Fruit fly (Drosophila melanogaster) whole organism: ENCODE measurements around the gene P5cr-2.

Experiments
- CG8478 ChIP-seq: fragments of >200 bp; optimal IDR thresholded peaks from 2 replicates; lab custom pipeline; 2018; ENCODE audit warnings: inconsistent platforms
- Dll ChIP-seq: fragments of >200 bp; optimal IDR thresholded peaks from 2 replicates; lab custom pipeline; 2017
- EcR ChIP-seq, 2 experiments: fragments of >200 bp; optimal IDR thresholded peaks; 2 replicates each; lab custom pipeline; 2017; ENCODE audit warnings: missing biosample characterization in 2 of 2, missing genetic modification characterization in 2 of 2, missing genetic modification reagents in 2 of 2
- pan ChIP-seq: fragments of >200 bp; optimal IDR thresholded peaks from 2 replicates; lab custom pipeline; 2017
- psq ChIP-seq: fragments of >200 bp; optimal IDR thresholded peaks from 2 replicates; lab custom pipeline; 2017
- usp ChIP-seq: fragments of >200 bp; optimal IDR thresholded peaks from 2 replicates; lab custom pipeline; 2017; ENCODE audit warnings: missing biosample characterization, missing genetic modification characterization, mixed read lengths

Gene P5cr-2

dm6 chr3R:17539789-17540496 lies 5.3 kb downstream of the P5cr-2 start, which contains the start of gene SF1:
Gene SF1, plus strand, starts transcription at chr3R:17540421.
- no peak for TF ChIP-seq EcR (GFP tag; optimal IDR thresholded peaks at IDR 0.05; lab: Kevin White, UChicago)
- TF ChIP-seq usp (GFP tag; lab: Kevin White, UChicago) = no peak
- no peak for TF ChIP-seq pan (lab: Kevin White, UChicago)
- no peak for TF ChIP-seq CG8478 (lab: Kevin White, UChicago)
- TF ChIP-seq psq (lab: Kevin White, UChicago) = no peak
- no peak for TF ChIP-seq Dll (lab: Kevin White, UChicago)

dm6 chr3R:17540497-17540822 lies 5.8 kb downstream of the P5cr-2 start:
- TF ChIP-seq pan (lab: Kevin White, UChicago) (no peak), EcR (GFP tag; optimal IDR thresholded peaks at IDR 0.05; lab: Kevin White, UChicago) (no peak), Dll (lab: Kevin White, UChicago) (no peak), CG8478 (lab: Kevin White, UChicago) (no peak), usp (GFP tag; lab: Kevin White, UChicago) (no peak), psq (lab: Kevin White, UChicago) (no peak)

dm6 chr3R:17544594-17544993 lies 10.0 kb downstream of the P5cr-2 start:
- no peak for TF ChIP-seq CG8478 (lab: Kevin White, UChicago)
- TF ChIP-seq Dll (lab: Kevin White, UChicago) = no peak
- no peak for TF ChIP-seq psq (lab: Kevin White, UChicago)
- TF ChIP-seq EcR (GFP tag; optimal IDR thresholded peaks at IDR 0.05; lab: Kevin White, UChicago) = no peak

- no peak for TF ChIP-seq pan (lab: Kevin White, UChicago)
- TF ChIP-seq EcR (GFP tag; optimal IDR thresholded peaks at IDR 0.05; lab: Kevin White, UChicago) = no peak
- no peak for TF ChIP-seq Dll (lab: Kevin White, UChicago)
- TF ChIP-seq CG8478 (lab: Kevin White, UChicago) = no peak
- TF ChIP-seq usp (GFP tag; lab: Kevin White, UChicago) = no peak
- no peak for TF ChIP-seq psq (lab: Kevin White, UChicago)
Measured at dm6 chr3R:17546115-17546705, 11.6 kb downstream of the P5cr-2 start, which contains the start of gene Prx3. Gene Prx3, minus strand, starts transcription at chr3R:17546531.

dm6 chr3R:17549985-17550384 lies 15.4 kb downstream of the P5cr-2 start:
- no peak for TF ChIP-seq Dll (lab: Kevin White, UChicago)

- TF ChIP-seq psq (lab: Kevin White, UChicago) (no peak), CG8478 (lab: Kevin White, UChicago) (no peak), usp (GFP tag; lab: Kevin White, UChicago) (no peak), EcR (GFP tag; optimal IDR thresholded peaks at IDR 0.05; lab: Kevin White, UChicago) (no peak), pan (lab: Kevin White, UChicago) (no peak), Dll (lab: Kevin White, UChicago) (no peak)
Measured at dm6 chr3R:17550827-17551468, 16.3 kb downstream of the P5cr-2 start.

DNA sequence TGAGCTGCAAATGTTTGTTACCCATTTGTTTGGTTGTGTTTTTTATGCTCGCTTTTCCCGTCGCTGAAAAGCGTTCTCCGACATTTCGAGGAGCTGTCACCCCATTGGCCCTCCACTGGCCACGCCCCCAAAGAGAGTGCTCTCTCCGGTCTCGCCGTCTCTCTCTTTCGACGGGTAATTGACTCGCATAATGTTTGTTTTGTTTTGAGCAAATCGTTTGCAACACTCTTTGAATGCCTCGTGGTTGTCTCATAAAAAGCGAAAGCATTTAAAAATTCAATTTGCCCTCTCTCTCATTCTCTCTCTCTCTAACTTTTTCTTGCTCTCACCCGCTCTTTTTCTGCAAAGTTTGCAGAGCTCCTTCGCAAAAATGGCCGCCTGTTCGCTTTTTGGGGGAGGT lies 22.9 kb downstream of the P5cr-2 start:
- no peak for TF ChIP-seq usp (GFP tag; lab: Kevin White, UChicago)
- peak; percentile 43 for TF ChIP-seq Dll (lab: Kevin White, UChicago)

- TF ChIP-seq Dll (lab: Kevin White, UChicago) (no peak), CG8478 (lab: Kevin White, UChicago) (no peak), usp (GFP tag; lab: Kevin White, UChicago) (no peak), pan (lab: Kevin White, UChicago) (no peak), psq (lab: Kevin White, UChicago) (no peak), EcR (GFP tag; optimal IDR thresholded peaks at IDR 0.05; lab: Kevin White, UChicago) (no peak)
Measured at dm6 chr3R:17558630-17559029, 24.0 kb downstream of the P5cr-2 start, which contains the start of gene Hmx. Gene Hmx, plus strand, starts transcription at chr3R:17558930.

- TF ChIP-seq CG8478 (lab: Kevin White, UChicago) (no peak), psq (lab: Kevin White, UChicago) (no peak), pan (lab: Kevin White, UChicago) (no peak), EcR (GFP tag; optimal IDR thresholded peaks at IDR 0.05; lab: Kevin White, UChicago) (no peak), Dll (lab: Kevin White, UChicago) (no peak)
Measured at dm6 chr3R:17561175-17561574, 26.6 kb downstream of the P5cr-2 start.

DNA sequence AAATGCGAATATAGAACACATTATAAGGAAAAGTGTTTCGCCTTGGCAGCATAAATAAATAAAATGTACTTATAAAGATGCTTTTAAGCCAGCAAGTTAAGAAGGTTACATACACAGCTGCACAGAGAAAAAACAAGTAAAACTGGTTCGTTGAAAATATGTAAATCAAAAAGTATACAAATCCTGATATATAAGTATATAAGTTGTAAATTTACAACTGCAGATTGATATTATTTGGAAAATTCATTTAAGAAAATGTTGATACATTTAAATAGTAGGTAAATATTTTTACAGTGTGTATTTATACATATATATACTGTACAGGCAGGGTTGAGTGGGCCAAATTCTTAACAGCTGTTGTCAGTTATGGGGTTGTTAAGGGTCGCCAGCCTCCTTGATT lies 30.2 kb downstream of the P5cr-2 start:
- no peak for TF ChIP-seq CG8478 (lab: Kevin White, UChicago)
- TF ChIP-seq pan (lab: Kevin White, UChicago) = no peak
- TF ChIP-seq usp (GFP tag; lab: Kevin White, UChicago) = no peak
- TF ChIP-seq Dll (lab: Kevin White, UChicago) = no peak
- no peak for TF ChIP-seq EcR (GFP tag; optimal IDR thresholded peaks at IDR 0.05; lab: Kevin White, UChicago)
- TF ChIP-seq psq (lab: Kevin White, UChicago) = no peak

DNA sequence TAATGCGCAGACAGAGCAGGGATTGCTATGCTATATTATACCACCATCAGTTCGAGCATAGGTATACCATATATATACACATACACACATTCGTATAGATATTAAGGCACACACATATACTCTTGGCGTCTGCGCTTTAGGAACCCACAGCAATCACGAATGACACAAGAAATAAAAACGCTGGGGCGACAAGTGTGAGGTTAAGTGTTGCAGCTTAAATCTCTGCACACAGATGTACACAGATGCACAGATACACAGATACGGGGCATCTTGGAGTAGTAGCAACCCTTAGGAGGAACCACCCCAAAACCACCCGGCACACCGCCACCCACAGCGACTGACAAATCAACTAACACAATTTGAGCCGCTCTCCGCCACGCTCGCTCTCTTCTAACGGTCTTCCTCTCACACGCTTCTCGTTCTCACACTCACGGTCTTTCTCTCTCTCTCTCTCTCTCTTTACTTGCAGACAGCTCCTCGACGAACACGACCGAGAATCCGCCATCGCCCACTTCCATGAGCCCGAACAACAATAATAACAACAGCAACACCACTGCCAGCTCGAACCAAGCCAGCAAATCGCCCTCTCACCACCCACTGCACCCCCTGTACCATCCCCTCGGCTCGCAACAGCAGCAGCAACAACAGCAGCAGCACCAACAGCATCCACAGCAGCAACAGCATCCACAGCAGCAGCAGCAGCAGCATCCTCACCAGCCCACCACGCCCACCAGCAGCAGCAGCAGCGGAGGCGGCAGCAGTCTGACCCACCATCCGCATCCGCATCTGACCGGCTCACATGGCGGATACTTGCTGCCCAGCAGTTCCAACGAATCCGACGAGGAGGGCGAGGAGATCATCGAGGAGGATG lies 32.2 kb downstream of the P5cr-2 start:
- no peak for TF ChIP-seq psq (lab: Kevin White, UChicago)
- TF ChIP-seq EcR (GFP tag; optimal IDR thresholded peaks at IDR 0.05; lab: Kevin White, UChicago) = no peak
- TF ChIP-seq pan (lab: Kevin White, UChicago) = no peak
- no peak for TF ChIP-seq usp (GFP tag; lab: Kevin White, UChicago)
- no peak for TF ChIP-seq Dll (lab: Kevin White, UChicago)
- TF ChIP-seq CG8478 (lab: Kevin White, UChicago) = no peak
